Worm (Caenorhabditis elegans): ENCODE measurements around the gene arrd-24.

ce11 chrX:14000198-14000748, 20.0 kb upstream of the arrd-24 start:
- TF ChIP-seq F13C5.2 (tag; optimal IDR thresholded peaks at IDR 0.05) = no peak
- TF ChIP-seq tbx-11 (GFP tag; IDR thresholded peaks at IDR 0.05) = no peak
- TF ChIP-seq ama-1 (optimal IDR thresholded peaks at IDR 0.05) = no peak
- no peak for TF ChIP-seq tra-4 (tag; optimal IDR thresholded peaks at IDR 0.05)
- no peak for TF ChIP-seq aly-1 (tag; optimal IDR thresholded peaks at IDR 0.05)
- no peak for TF ChIP-seq ets-7 (tag; optimal IDR thresholded peaks at IDR 0.05)
- no peak for TF ChIP-seq scrt-1 (GFP tag; IDR thresholded peaks at IDR 0.05)
- TF ChIP-seq hmbx-1 (tag; optimal IDR thresholded peaks at IDR 0.05) = no peak
- no peak for TF ChIP-seq B0310.2 (tag; optimal IDR thresholded peaks at IDR 0.05)
- TF ChIP-seq tbx-37 (GFP tag; conservative IDR thresholded peaks at IDR 0.05) = no peak
- TF ChIP-seq flt-1 (GFP tag; IDR thresholded peaks at IDR 0.05) = no peak
- no peak for TF ChIP-seq ceh-13 (GFP tag; optimal IDR thresholded peaks at IDR 0.05)
